Worm (Caenorhabditis elegans) whole organism, early embryonic: ENCODE results near the gene lrpr-1.

Experiments
- ama-1 ChIP-seq: fragments of 150-350 bp; optimal IDR thresholded peaks from 2 replicates; lab custom pipeline; 2014
- flt-1 ChIP-seq: fragments of 200-800 bp; sonication (Bioruptor generic); IDR thresholded peaks from 2 replicates; pipeline ENCODE4 v1.3.6; 2022; ENCODE audit warnings: missing genetic modification characterization, missing compliant biosample characterization
- hmbx-1 ChIP-seq: sonication (generic microtip); optimal IDR thresholded peaks from 2 replicates; lab custom pipeline; 2016; ENCODE audit warnings: mild to moderate bottlenecking, missing genetic modification characterization, missing compliant biosample characterization
- hmg-4 ChIP-seq: fragments of 200-800 bp; sonication (Bioruptor generic); optimal IDR thresholded peaks from 2 replicates; lab custom pipeline; 2018; ENCODE audit warnings: mild to moderate bottlenecking, missing genetic modification characterization, missing compliant biosample characterization
- tbx-37 ChIP-seq: fragments of 200-800 bp; sonication (Bioruptor generic); conservative IDR thresholded peaks from 2 replicates; pipeline ENCODE4 v1.3.6; 2022; ENCODE audit warnings: missing genetic modification reagents, missing genetic modification characterization, missing compliant biosample characterization

- TF ChIP-seq ama-1 (lab: Kevin White, UChicago), result no peak
- no peak for TF ChIP-seq hmbx-1 (tag; lab: Kevin White, UChicago)
- no peak for TF ChIP-seq flt-1 (GFP tag; lab: Robert Waterston, UW)
- TF ChIP-seq tbx-37 (GFP tag; lab: Robert Waterston, UW), result no peak
- TF ChIP-seq hmg-4 (GFP tag; lab: Kevin White, UChicago), result no peak
Observed at ce11 chrV:5871759-5872158, 45.9 kb downstream of the lrpr-1 start, which contains the start of gene C02G6.2.
